Fruit fly (Drosophila melanogaster) whole organism, embryonic: ENCODE measurements around the gene Tet.

Source experiments
- Aef1 ChIP-seq: fragments of 200-800 bp; sonication (Bioruptor generic); IDR thresholded peaks from 3 replicates; pipeline ENCODE4 v1.3.6; 2022; ENCODE audit warnings: missing biosample characterization, missing genetic modification characterization
- Bteb2 ChIP-seq: fragments of 200-800 bp; sonication (Bioruptor generic); optimal IDR thresholded peaks from 2 replicates; lab custom pipeline; 2016; ENCODE audit warnings: missing biosample characterization, missing genetic modification characterization
- CG10979 ChIP-seq: fragments of 200-800 bp; sonication (Bioruptor generic); optimal IDR thresholded peaks from 2 replicates; lab custom pipeline; 2018; ENCODE audit warnings: missing biosample characterization, mild to moderate bottlenecking, missing genetic modification characterization, moderate library complexity
- CG11093 ChIP-seq: fragments of 200-800 bp; sonication (Bioruptor generic); IDR thresholded peaks from 3 replicates; pipeline ENCODE4 v1.3.6; 2022; ENCODE audit warnings: missing biosample characterization, missing genetic modification characterization
- CG12071 ChIP-seq: fragments of 200-800 bp; sonication (Bioruptor generic); optimal IDR thresholded peaks from 3 replicates; lab custom pipeline; 2018; ENCODE audit warnings: missing biosample characterization, mild to moderate bottlenecking, missing genetic modification characterization
- CG12391 ChIP-seq: fragments of 200-800 bp; sonication (Bioruptor generic); optimal IDR thresholded peaks from 3 replicates; lab custom pipeline; 2018; ENCODE audit warnings: missing biosample characterization, mild to moderate bottlenecking, missing genetic modification characterization, moderate library complexity
- CG13296 ChIP-seq: fragments of 200-800 bp; sonication (Bioruptor generic); optimal IDR thresholded peaks from 3 replicates; lab custom pipeline; 2018; ENCODE audit warnings: missing biosample characterization, mild to moderate bottlenecking, missing genetic modification characterization
- CG14667 ChIP-seq: fragments of 200-800 bp; sonication (Bioruptor generic); IDR thresholded peaks from 2 replicates; pipeline ENCODE4 v1.3.6; 2022; ENCODE audit warnings: missing biosample characterization, missing genetic modification characterization
- CG17361 ChIP-seq: fragments of 200-800 bp; sonication (Bioruptor generic); IDR thresholded peaks from 3 replicates; pipeline ENCODE4 v1.3.6; 2022; ENCODE audit warnings: missing biosample characterization, missing genetic modification characterization
- CG17385 ChIP-seq: fragments of 200-800 bp; sonication (Bioruptor generic); optimal IDR thresholded peaks from 3 replicates; lab custom pipeline; 2018; ENCODE audit warnings: missing biosample characterization, mild to moderate bottlenecking, missing genetic modification characterization
- CG1792 ChIP-seq: fragments of 200-800 bp; sonication (Bioruptor generic); optimal IDR thresholded peaks from 2 replicates; lab custom pipeline; 2016; ENCODE audit warnings: missing biosample characterization, missing genetic modification characterization
- CG18619 ChIP-seq: fragments of 200-800 bp; sonication (Bioruptor generic); optimal IDR thresholded peaks from 3 replicates; lab custom pipeline; 2017; ENCODE audit warnings: missing biosample characterization, mild to moderate bottlenecking, missing genetic modification characterization
- CG2202 ChIP-seq: fragments of 200-800 bp; sonication (Bioruptor generic); optimal IDR thresholded peaks from 2 replicates; lab custom pipeline; 2018; ENCODE audit warnings: missing biosample characterization, mild to moderate bottlenecking, missing genetic modification characterization
- CG3281 ChIP-seq: fragments of 200-800 bp; sonication (Bioruptor generic); optimal IDR thresholded peaks from 3 replicates; lab custom pipeline; 2017; ENCODE audit warnings: missing biosample characterization, mild to moderate bottlenecking, missing genetic modification characterization
- CG8388 ChIP-seq: fragments of 200-800 bp; sonication (Bioruptor generic); optimal IDR thresholded peaks from 2 replicates; lab custom pipeline; 2019; ENCODE audit warnings: missing biosample characterization, mild to moderate bottlenecking, missing genetic modification characterization, moderate library complexity
- Chrac-16 ChIP-seq: fragments of 200-800 bp; sonication (Bioruptor generic); optimal IDR thresholded peaks from 3 replicates; lab custom pipeline; 2016; ENCODE audit warnings: missing biosample characterization, missing genetic modification characterization
- D19A ChIP-seq: fragments of 200-800 bp; optimal IDR thresholded peaks from 3 replicates; lab custom pipeline; 2019; ENCODE audit warnings: missing biosample characterization, mild to moderate bottlenecking, missing genetic modification characterization, moderate library complexity
- Dp ChIP-seq: fragments of 200-800 bp; sonication (Bioruptor generic); optimal IDR thresholded peaks from 2 replicates; lab custom pipeline; 2018; ENCODE audit warnings: missing biosample characterization, mild to moderate bottlenecking, missing genetic modification characterization, moderate library complexity
- Drgx ChIP-seq: fragments of 200-800 bp; sonication (Bioruptor generic); IDR thresholded peaks from 2 replicates; pipeline ENCODE4 v1.3.6; 2022; ENCODE audit warnings: missing biosample characterization, missing genetic modification characterization
- Gsc ChIP-seq: fragments of 200-800 bp; sonication (Bioruptor generic); IDR thresholded peaks from 2 replicates; pipeline ENCODE4 v1.3.6; 2022; ENCODE audit warnings: missing biosample characterization, missing genetic modification characterization
- HmgZ ChIP-seq: fragments of 200-800 bp; sonication (Bioruptor generic); optimal IDR thresholded peaks from 2 replicates; lab custom pipeline; 2018; ENCODE audit warnings: missing biosample characterization, mild to moderate bottlenecking, missing genetic modification characterization
- Hr51 ChIP-seq, 2 experiments: fragments of 200-800 bp; sonication (Bioruptor generic); optimal IDR thresholded peaks; 2 replicates in 1 of 2; 3 replicates in 1 of 2; lab custom pipeline; 2016 to 2018; ENCODE audit warnings: missing biosample characterization in 2 of 2, missing genetic modification characterization in 2 of 2, mild to moderate bottlenecking in 1 of 2, moderate library complexity in 1 of 2
- MBD-R2 ChIP-seq: fragments of 200-800 bp; sonication (Bioruptor generic); IDR thresholded peaks from 2 replicates; pipeline ENCODE4 v1.3.6; 2022; ENCODE audit warnings: missing biosample characterization, missing genetic modification characterization
- Mad ChIP-seq: fragments of 200-800 bp; sonication (Bioruptor generic); optimal IDR thresholded peaks from 2 replicates; lab custom pipeline; 2016; ENCODE audit warnings: missing biosample characterization, missing genetic modification characterization
- NfI ChIP-seq: fragments of 200-800 bp; sonication (Bioruptor generic); optimal IDR thresholded peaks from 3 replicates; lab custom pipeline; 2018; ENCODE audit warnings: missing biosample characterization, mild to moderate bottlenecking, missing genetic modification characterization, moderate library complexity
- Oaz ChIP-seq: fragments of 200-800 bp; sonication (Bioruptor generic); IDR thresholded peaks from 2 replicates; pipeline ENCODE4 v1.3.6; 2022; ENCODE audit warnings: missing biosample characterization, missing genetic modification characterization
- Ptx1 ChIP-seq: fragments of 200-800 bp; sonication (Bioruptor generic); IDR thresholded peaks from 2 replicates; pipeline ENCODE4 v1.3.6; 2022; ENCODE audit warnings: missing biosample characterization, missing genetic modification characterization
- Ravus ChIP-seq: fragments of 200-800 bp; sonication (Bioruptor generic); IDR thresholded peaks from 2 replicates; pipeline ENCODE4 v1.3.6; 2022; ENCODE audit warnings: missing biosample characterization, missing genetic modification characterization
- Rfx ChIP-seq: fragments of 200-800 bp; sonication (Bioruptor generic); IDR thresholded peaks from 2 replicates; pipeline ENCODE4 v1.3.6; 2022; ENCODE audit warnings: missing biosample characterization, missing genetic modification characterization
- Scr ChIP-seq: fragments of 200-800 bp; sonication (Bioruptor generic); IDR thresholded peaks from 2 replicates; pipeline ENCODE4 v1.3.6; 2022; ENCODE audit warnings: missing biosample characterization, missing genetic modification characterization; ENCODE audit not compliant: partially characterized antibody
- Sox100B ChIP-seq: fragments of 200-800 bp; sonication (Bioruptor generic); optimal IDR thresholded peaks from 3 replicates; lab custom pipeline; 2018; ENCODE audit warnings: missing biosample characterization, mild to moderate bottlenecking, missing genetic modification characterization
- Sry-δ ChIP-seq: fragments of 200-800 bp; sonication (Bioruptor generic); optimal IDR thresholded peaks from 2 replicates; lab custom pipeline; 2016; ENCODE audit warnings: missing biosample characterization, missing genetic modification characterization
- Xbp1 ChIP-seq: fragments of 200-800 bp; sonication (Bioruptor generic); optimal IDR thresholded peaks from 3 replicates; lab custom pipeline; 2016; ENCODE audit warnings: missing biosample characterization, mild to moderate bottlenecking, missing genetic modification characterization
- amos ChIP-seq: fragments of 200-800 bp; sonication (Bioruptor generic); IDR thresholded peaks from 2 replicates; pipeline ENCODE4 v1.3.6; 2022; ENCODE audit warnings: missing biosample characterization, missing genetic modification characterization; ENCODE audit not compliant: partially characterized antibody
- dati ChIP-seq: fragments of 200-800 bp; sonication (Bioruptor generic); IDR thresholded peaks from 2 replicates; pipeline ENCODE4 v1.3.6; 2022; ENCODE audit warnings: missing biosample characterization, missing genetic modification characterization
- disco-r ChIP-seq: fragments of 200-800 bp; sonication (Bioruptor generic); optimal IDR thresholded peaks from 2 replicates; lab custom pipeline; 2016; ENCODE audit warnings: missing biosample characterization, missing genetic modification characterization
- en ChIP-seq: fragments of 200-800 bp; sonication (Bioruptor generic); optimal IDR thresholded peaks from 2 replicates; lab custom pipeline; 2016; ENCODE audit warnings: missing biosample characterization, missing genetic modification characterization
- gce ChIP-seq: fragments of 200-800 bp; sonication (Bioruptor generic); IDR thresholded peaks from 3 replicates; pipeline ENCODE4 v1.3.6; 2022; ENCODE audit warnings: missing biosample characterization, missing genetic modification characterization
- gsb ChIP-seq: fragments of 200-800 bp; sonication (Bioruptor generic); IDR thresholded peaks from 2 replicates; pipeline ENCODE4 v1.3.6; 2022; ENCODE audit warnings: missing biosample characterization, missing genetic modification characterization
- gsb-n ChIP-seq: fragments of 200-800 bp; sonication (Bioruptor generic); optimal IDR thresholded peaks from 3 replicates; lab custom pipeline; 2018; ENCODE audit warnings: missing biosample characterization, mild to moderate bottlenecking, missing genetic modification characterization
- h ChIP-seq: fragments of >200 bp; optimal IDR thresholded peaks from 2 replicates; lab custom pipeline; 2017
- ham ChIP-seq: fragments of 200-800 bp; sonication (Bioruptor generic); IDR thresholded peaks from 2 replicates; pipeline ENCODE4 v1.3.6; 2022; ENCODE audit warnings: missing biosample characterization, missing genetic modification characterization
- ind ChIP-seq: fragments of 200-800 bp; sonication (Bioruptor generic); optimal IDR thresholded peaks from 3 replicates; lab custom pipeline; 2016; ENCODE audit warnings: missing biosample characterization, missing genetic modification characterization
- mam ChIP-seq: fragments of 200-800 bp; sonication (Bioruptor generic); optimal IDR thresholded peaks from 3 replicates; lab custom pipeline; 2016; ENCODE audit warnings: missing biosample characterization, missing genetic modification characterization
- psq ChIP-seq: fragments of 200-800 bp; sonication (Bioruptor generic); optimal IDR thresholded peaks from 2 replicates; lab custom pipeline; 2017; ENCODE audit warnings: missing biosample characterization, missing genetic modification characterization
- run ChIP-seq: fragments of 200-800 bp; sonication (Bioruptor generic); optimal IDR thresholded peaks from 3 replicates; lab custom pipeline; 2018; ENCODE audit warnings: missing biosample characterization, mild to moderate bottlenecking, missing genetic modification characterization
- sisA ChIP-seq: fragments of 200-800 bp; sonication (Bioruptor generic); IDR thresholded peaks from 2 replicates; pipeline ENCODE4 v1.3.6; 2022; ENCODE audit warnings: missing biosample characterization, missing genetic modification characterization
- ssp ChIP-seq: fragments of 200-800 bp; sonication (Bioruptor generic); IDR thresholded peaks from 2 replicates; pipeline ENCODE4 v1.3.6; 2022; ENCODE audit warnings: missing biosample characterization, missing genetic modification characterization
- tin ChIP-seq: fragments of 200-800 bp; sonication (Bioruptor generic); optimal IDR thresholded peaks from 3 replicates; lab custom pipeline; 2016; ENCODE audit warnings: missing biosample characterization, missing genetic modification characterization
- tll ChIP-seq, 2 experiments: fragments of 200-800 bp in 1 of 2; fragments of >200 bp in 1 of 2; sonication (Bioruptor generic) in 1 of 2; optimal IDR thresholded peaks; 2 replicates each; lab custom pipeline; 2017 to 2019; ENCODE audit warnings: missing biosample characterization in 2 of 2, missing genetic modification characterization in 2 of 2, mild to moderate bottlenecking in 1 of 2, moderate library complexity in 1 of 2
- wor ChIP-seq: fragments of 200-800 bp; sonication (Bioruptor generic); IDR thresholded peaks from 2 replicates; pipeline ENCODE4 v1.3.6; 2022; ENCODE audit warnings: missing biosample characterization, missing genetic modification characterization

Tet gene

dm6 chr3L:2824024-2824687 lies 54.8 kb downstream of the Tet start (continued):
- TF ChIP-seq Sox100B (GFP tag; lab: Kevin White, UChicago), result peak; percentile 62
- 0 out of 3 replicates have a peak, but pooled peaks have one; percentile 41 for TF ChIP-seq CG11093 (GFP tag; lab: Robert Waterston, UW)
- no peak for TF ChIP-seq CG3281 (GFP tag; lab: Kevin White, UChicago)
- TF ChIP-seq Ptx1 (GFP tag; lab: Robert Waterston, UW), result peak; percentile 18; the same call in 1 of the 2 replicates
- no peak for TF ChIP-seq Sry-δ
- no peak for TF ChIP-seq Scr
- peak; percentile 55 for TF ChIP-seq CG8388 (GFP tag; lab: Kevin White, UChicago)
- 0 out of 2 replicates have a peak, but pooled peaks have one; percentile 5 for TF ChIP-seq dati
- no peak for TF ChIP-seq HmgZ (tag; lab: Kevin White, UChicago)
- no peak for TF ChIP-seq Oaz
- TF ChIP-seq Bteb2 (GFP tag; lab: Kevin White, UChicago), result no peak
- no peak for TF ChIP-seq en (GFP tag; lab: Kevin White, UChicago)
- no peak for TF ChIP-seq MBD-R2
- no peak for TF ChIP-seq CG18619 (GFP tag; lab: Kevin White, UChicago)
- TF ChIP-seq Mad (GFP tag; lab: Kevin White, UChicago), result no peak
- no peak for TF ChIP-seq run (tag; lab: Kevin White, UChicago)
- peak; percentile 67 for TF ChIP-seq CG17361
- TF ChIP-seq gsb-n (tag; lab: Kevin White, UChicago), result peak; percentile 70
- TF ChIP-seq tin (GFP tag; lab: Kevin White, UChicago), result peak; percentile 28
- no peak for TF ChIP-seq CG12071 (GFP tag; lab: Kevin White, UChicago)
- no peak for TF ChIP-seq psq
- TF ChIP-seq ind (GFP tag; lab: Kevin White, UChicago), result peak; percentile 24
- peak; percentile 68 for TF ChIP-seq CG12391 (tag; lab: Kevin White, UChicago)
- peak; percentile 57 for TF ChIP-seq Xbp1 (GFP tag; lab: Kevin White, UChicago)
- no peak for TF ChIP-seq CG14667 (GFP tag; lab: Robert Waterston, UW)
- peak; percentile 78 for TF ChIP-seq CG10979
- TF ChIP-seq Ravus (GFP tag; lab: Robert Waterston, UW), result no peak
- TF ChIP-seq Drgx, result peak; percentile 95
- no peak for TF ChIP-seq gce
- TF ChIP-seq disco-r (GFP tag; lab: Kevin White, UChicago), result no peak
- no peak for TF ChIP-seq amos (GFP tag; lab: Robert Waterston, UW)
- no peak for TF ChIP-seq CG1792 (GFP tag; lab: Kevin White, UChicago)
- no peak for TF ChIP-seq ssp
- TF ChIP-seq mam (GFP tag; lab: Kevin White, UChicago), result no peak
- TF ChIP-seq Aef1 (GFP tag; lab: Robert Waterston, UW), result no peak
- TF ChIP-seq h (lab: Kevin White, UChicago), result no peak
- TF ChIP-seq sisA (GFP tag; lab: Robert Waterston, UW), result peak; percentile 46
- TF ChIP-seq NfI (GFP tag; lab: Kevin White, UChicago), result no peak
- TF ChIP-seq Chrac-16 (GFP tag; lab: Kevin White, UChicago), result peak; percentile 57
- TF ChIP-seq tll (GFP tag; optimal IDR thresholded peaks at IDR 0.05; lab: Kevin White, UChicago), result no peak
- TF ChIP-seq CG2202, result peak; percentile 62
- no peak for TF ChIP-seq Gsc (GFP tag; lab: Robert Waterston, UW)
- peak; percentile 41; the same call in 1 of the 2 replicates for TF ChIP-seq wor (GFP tag; lab: Robert Waterston, UW)
- TF ChIP-seq D19A (tag; lab: Kevin White, UChicago), result peak; percentile 56
- TF ChIP-seq CG17385 (GFP tag; lab: Kevin White, UChicago), result peak; percentile 34
- TF ChIP-seq Rfx (GFP tag; lab: Robert Waterston, UW), result no peak
- peak in 1 of 2 experiments; percentile 47 for TF ChIP-seq Hr51 (GFP tag; optimal IDR thresholded peaks at IDR 0.05; lab: Kevin White, UChicago)
- no peak for TF ChIP-seq CG13296 (GFP tag; lab: Kevin White, UChicago)
- TF ChIP-seq ham (GFP tag; lab: Robert Waterston, UW), result no peak
- no peak for TF ChIP-seq gsb (GFP tag; lab: Robert Waterston, UW)
- TF ChIP-seq Dp (GFP tag; lab: Kevin White, UChicago), result no peak
